Fruit fly (Drosophila melanogaster): ENCODE data around the gene CG42752.

- no peak for TF ChIP-seq h (GFP tag; optimal IDR thresholded peaks at IDR 0.05)
- TF ChIP-seq usp (GFP tag; optimal IDR thresholded peaks at IDR 0.05) = no peak
- no peak for TF ChIP-seq CG32264 (GFP tag; optimal IDR thresholded peaks at IDR 0.05)
- TF ChIP-seq Sp1 (GFP tag; optimal IDR thresholded peaks at IDR 0.05) = no peak
Measured at dm6 chr2L:18743896-18744295, 4.0 kb upstream of the CG42752 start.

Measured in whole organism, wandering third instar larva.